Fruit fly (Drosophila melanogaster) whole organism, wandering third instar larva: ENCODE results near the gene CG15023.

Source experiments
- GATAd ChIP-seq: sonication (Bioruptor generic); optimal IDR thresholded peaks from 2 replicates; lab custom pipeline; 2016; ENCODE audit warnings: missing biosample characterization, missing genetic modification characterization
- Hr83 ChIP-seq: fragments of 200-300 bp; sonication (Bioruptor generic); optimal IDR thresholded peaks from 2 replicates; lab custom pipeline; 2016; ENCODE audit warnings: missing biosample characterization, mild to moderate bottlenecking, missing genetic modification characterization, moderate library complexity; ENCODE audit not compliant: poor library complexity, severe bottlenecking
- br ChIP-seq: fragments of 200-800 bp; sonication (Bioruptor generic); optimal IDR thresholded peaks from 2 replicates; lab custom pipeline; 2016; ENCODE audit warnings: missing biosample characterization, missing genetic modification characterization
- dl ChIP-seq, 2 experiments: fragments of 175-275, 200-275 bp in 1 of 2; fragments of 200-275 bp in 1 of 2; sonication (Bioruptor generic); optimal IDR thresholded peaks; lab custom pipeline; 2018; ENCODE audit warnings: mild to moderate bottlenecking in 2 of 2, missing biosample characterization in 2 of 2, missing genetic modification characterization in 2 of 2, moderate library complexity in 2 of 2; ENCODE audit not compliant: partially characterized antibody in 2 of 2, insufficient read depth in 1 of 2
- sv ChIP-seq: fragments of 200-800 bp; sonication (Bioruptor generic); optimal IDR thresholded peaks from 3 replicates; lab custom pipeline; 2016; ENCODE audit warnings: missing biosample characterization, missing genetic modification characterization
- woc ChIP-seq: sonication (Bioruptor generic); optimal IDR thresholded peaks from 2 replicates; lab custom pipeline; 2016; ENCODE audit warnings: missing biosample characterization, mild to moderate bottlenecking, missing genetic modification characterization

DNA sequence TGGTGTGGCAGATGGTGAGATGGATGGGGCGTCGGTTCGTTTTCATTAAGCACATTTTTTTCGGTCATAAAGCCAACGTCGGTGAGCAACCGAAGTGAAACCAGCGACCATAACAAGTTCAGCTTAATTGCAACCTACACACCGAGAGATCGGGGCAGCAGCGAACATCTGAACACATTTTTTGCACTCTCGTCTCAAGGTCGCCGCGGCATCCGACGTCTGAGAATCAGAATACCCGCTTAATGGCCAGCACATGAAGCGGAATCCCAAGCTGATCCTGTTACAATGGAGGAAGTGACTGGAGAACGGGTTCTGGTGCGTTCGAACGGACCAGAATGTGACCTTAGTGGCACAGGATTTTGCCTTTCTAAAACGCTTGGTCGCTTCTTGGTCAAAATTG lies 32.3 kb upstream of the CG15023 start:
- no peak for TF ChIP-seq sv
- no peak for TF ChIP-seq dl (GFP tag; optimal IDR thresholded peaks at IDR 0.05; lab: Kevin White, UChicago; ENCODE audit: insufficient read depth in 1 of 2, partially characterized antibody in 2 of 2)
- TF ChIP-seq GATAd = no peak
- TF ChIP-seq Hr83 (GFP tag; lab: Kevin White, UChicago) = no peak
- no peak for TF ChIP-seq br (GFP tag; lab: Kevin White, UChicago)
- TF ChIP-seq woc (GFP tag; lab: Kevin White, UChicago) = no peak
